Worm (Caenorhabditis elegans): Measurements from ENCODE around the gene mtq-2.

Gene mtq-2

DNA sequence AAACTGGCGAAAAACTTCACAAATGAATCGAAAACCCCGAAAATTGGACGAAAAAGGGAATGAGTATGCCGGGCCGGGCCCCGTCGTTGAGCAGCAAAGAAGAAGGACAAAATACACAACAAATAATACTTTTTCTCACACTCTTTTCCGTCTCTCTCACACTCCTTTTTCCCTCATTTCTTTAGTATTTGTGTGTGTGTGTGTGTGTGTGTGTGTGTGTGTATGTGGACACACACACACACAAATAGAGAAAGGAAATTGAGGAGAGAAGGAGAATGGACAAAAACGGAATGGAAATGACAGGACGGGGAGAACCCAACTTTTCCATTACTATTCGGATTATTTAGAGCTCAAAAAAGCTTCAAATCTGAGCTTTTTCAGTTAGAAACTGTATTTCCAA is 6.3 kb upstream of the mtq-2 start (continued):
- no peak for TF ChIP-seq unc-62 (GFP tag; optimal IDR thresholded peaks at IDR 0.05 in 1 of 2)
- no peak for TF ChIP-seq unc-62 (tag; optimal IDR thresholded peaks at IDR 0.05)
- TF ChIP-seq arid-1 (GFP tag; conservative IDR thresholded peaks at IDR 0.05): no peak
- no peak for TF ChIP-seq lim-7 (GFP tag; IDR thresholded peaks at IDR 0.05)
- no peak for TF ChIP-seq lin-38 (GFP tag; IDR thresholded peaks at IDR 0.05)
- TF ChIP-seq mdl-1 (tag; optimal IDR thresholded peaks at IDR 0.05): no peak
- peak; percentile 66 for TF ChIP-seq nhr-6 (tag; optimal IDR thresholded peaks at IDR 0.05)
- TF ChIP-seq dmd-8 (GFP tag; IDR thresholded peaks at IDR 0.05): no peak
- TF ChIP-seq zip-2 (tag; optimal IDR thresholded peaks at IDR 0.05): no peak
- no peak for TF ChIP-seq nhr-77 (tag; optimal IDR thresholded peaks at IDR 0.05)
- TF ChIP-seq spr-3 (GFP tag; optimal IDR thresholded peaks at IDR 0.05): no peak
- no peak for TF ChIP-seq spr-1 (tag; optimal IDR thresholded peaks at IDR 0.05)
- TF ChIP-seq zip-11 (GFP tag; IDR thresholded peaks at IDR 0.05): no peak
- peak; percentile 33; the same call in 1 of the 2 replicates for TF ChIP-seq pha-4 (GFP tag; IDR thresholded peaks at IDR 0.05)
- TF ChIP-seq pha-4 (tag; optimal IDR thresholded peaks at IDR 0.05): peak; percentile 93
- no peak for TF ChIP-seq ces-1 (GFP tag; optimal IDR thresholded peaks at IDR 0.05)
- no peak for TF ChIP-seq nhr-41 (GFP tag; IDR thresholded peaks at IDR 0.05)
- no peak for TF ChIP-seq snpc-4 (tag; optimal IDR thresholded peaks at IDR 0.05)
- no peak for TF ChIP-seq nhr-76 (tag; optimal IDR thresholded peaks at IDR 0.05)
- no peak for TF ChIP-seq F10B5.3 (tag; optimal IDR thresholded peaks at IDR 0.05)
- no peak for TF ChIP-seq T20F7.1 (GFP tag; optimal IDR thresholded peaks at IDR 0.05)
- no peak for TF ChIP-seq R02D3.7 (tag; optimal IDR thresholded peaks at IDR 0.05)
- TF ChIP-seq dve-1 (tag; optimal IDR thresholded peaks at IDR 0.05; ENCODE audit: insufficient read depth): peak; percentile 48
- TF ChIP-seq hmg-1.1 (GFP tag; IDR thresholded peaks at IDR 0.05): 0 out of 2 replicates have a peak, but pooled peaks have one; percentile 26
- no peak for TF ChIP-seq zfp-2 (tag; optimal IDR thresholded peaks at IDR 0.05)
- no peak for TF ChIP-seq madf-9 (GFP tag; conservative IDR thresholded peaks at IDR 0.05)
- no peak for TF ChIP-seq lin-15B (tag; optimal IDR thresholded peaks at IDR 0.05)
- no peak for TF ChIP-seq ZK546.5 (tag; optimal IDR thresholded peaks at IDR 0.05)
- no peak for TF ChIP-seq daf-8 (GFP tag; IDR thresholded peaks at IDR 0.05)
- TF ChIP-seq hlh-11 (tag; optimal IDR thresholded peaks at IDR 0.05): peak; percentile 31
- peak; percentile 62 for TF ChIP-seq mep-1 (tag; optimal IDR thresholded peaks at IDR 0.05)
- no peak for TF ChIP-seq F26F4.8 (GFP tag; conservative IDR thresholded peaks at IDR 0.05)
- no peak for TF ChIP-seq nhr-111 (GFP tag; optimal IDR thresholded peaks at IDR 0.05)
- TF ChIP-seq unc-39 (tag; optimal IDR thresholded peaks at IDR 0.05): no peak
- no peak for TF ChIP-seq Y75B8A.6 (GFP tag; IDR thresholded peaks at IDR 0.05)
- peak; percentile 52 for TF ChIP-seq mes-2 (tag; optimal IDR thresholded peaks at IDR 0.05; ENCODE audit: poor library complexity, severe bottlenecking)
- TF ChIP-seq ceh-20 (GFP tag; IDR thresholded peaks at IDR 0.05): no peak
- no peak for TF ChIP-seq cey-2 (tag; optimal IDR thresholded peaks at IDR 0.05; ENCODE audit: borderline replicate concordance, insufficient read depth)
- TF ChIP-seq fos-1 (tag; optimal IDR thresholded peaks at IDR 0.05): no peak
- no peak for TF ChIP-seq F37D6.2 (tag; optimal IDR thresholded peaks at IDR 0.05)
- TF ChIP-seq egl-43 (GFP tag; IDR thresholded peaks at IDR 0.05): no peak
- TF ChIP-seq hif-1 (tag; optimal IDR thresholded peaks at IDR 0.05): no peak
- no peak for TF ChIP-seq Y48G9A.11 (GFP tag; IDR thresholded peaks at IDR 0.05)
- TF ChIP-seq dpl-1 (GFP tag; optimal IDR thresholded peaks at IDR 0.05): peak; percentile 6
- no peak for TF ChIP-seq ZK337.2 (GFP tag; IDR thresholded peaks at IDR 0.05)
- TF ChIP-seq aha-1 (tag): no peak
- TF ChIP-seq lir-3 (tag; optimal IDR thresholded peaks at IDR 0.05): no peak
- no peak for TF ChIP-seq ama-1 (optimal IDR thresholded peaks at IDR 0.05)
- TF ChIP-seq set-16 (GFP tag; IDR thresholded peaks at IDR 0.05): no peak
- TF ChIP-seq nhr-102 (tag; optimal IDR thresholded peaks at IDR 0.05): no peak
- TF ChIP-seq sdz-12 (GFP tag; optimal IDR thresholded peaks at IDR 0.05): no peak
- no peak for TF ChIP-seq ztf-11 (tag; optimal IDR thresholded peaks at IDR 0.05)
- TF ChIP-seq dmd-6 (GFP tag; IDR thresholded peaks at IDR 0.05): no peak
